Worm (Caenorhabditis elegans): ENCODE data around the gene cutl-16.

- no peak for TF ChIP-seq nhr-77 (tag; optimal IDR thresholded peaks at IDR 0.05)
- no peak for TF ChIP-seq ama-1 (optimal IDR thresholded peaks at IDR 0.05)
- no peak for TF ChIP-seq dpl-1 (GFP tag; optimal IDR thresholded peaks at IDR 0.05)
- no peak for TF ChIP-seq isw-1 (GFP tag; IDR thresholded peaks at IDR 0.05)
- TF ChIP-seq fkh-4 (tag; optimal IDR thresholded peaks at IDR 0.05; ENCODE audit: borderline replicate concordance), result no peak
- TF ChIP-seq snpc-4 (tag; optimal IDR thresholded peaks at IDR 0.05), result no peak
Measured at ce11 chrII:6482762-6483161, 41.5 kb downstream of the cutl-16 start.
